Fruit fly (Drosophila melanogaster): ENCODE results near the gene Him.

Him gene

dm6 chrX:18245182-18245581 is 36.0 kb downstream of the Him start:
- TF ChIP-seq dsx (GFP tag; optimal IDR thresholded peaks at IDR 0.05; ENCODE audit: poor library complexity, severe bottlenecking) (no peak), fd59A (GFP tag; optimal IDR thresholded peaks at IDR 0.05) (no peak), Hr38 (GFP tag; optimal IDR thresholded peaks at IDR 0.05) (no peak), fkh (GFP tag; optimal IDR thresholded peaks at IDR 0.05) (no peak), Eip78C (GFP tag) (no peak), CG7368 (GFP tag; optimal IDR thresholded peaks at IDR 0.05) (no peak), CG11294 (GFP tag; IDR thresholded peaks at IDR 0.05) (no peak), CG16779 (tag; optimal IDR thresholded peaks at IDR 0.05) (no peak), CG8632 (GFP tag; optimal IDR thresholded peaks at IDR 0.05) (no peak), Ets96B (tag; optimal IDR thresholded peaks at IDR 0.05) (no peak), CG11762 (GFP tag; optimal IDR thresholded peaks at IDR 0.05; ENCODE audit: insufficient read depth) (no peak), Eip93F (GFP tag; optimal IDR thresholded peaks at IDR 0.05) (no peak), CG11902 (GFP tag; optimal IDR thresholded peaks at IDR 0.05) (no peak), Met (GFP tag; optimal IDR thresholded peaks at IDR 0.05) (no peak)

DNA sequence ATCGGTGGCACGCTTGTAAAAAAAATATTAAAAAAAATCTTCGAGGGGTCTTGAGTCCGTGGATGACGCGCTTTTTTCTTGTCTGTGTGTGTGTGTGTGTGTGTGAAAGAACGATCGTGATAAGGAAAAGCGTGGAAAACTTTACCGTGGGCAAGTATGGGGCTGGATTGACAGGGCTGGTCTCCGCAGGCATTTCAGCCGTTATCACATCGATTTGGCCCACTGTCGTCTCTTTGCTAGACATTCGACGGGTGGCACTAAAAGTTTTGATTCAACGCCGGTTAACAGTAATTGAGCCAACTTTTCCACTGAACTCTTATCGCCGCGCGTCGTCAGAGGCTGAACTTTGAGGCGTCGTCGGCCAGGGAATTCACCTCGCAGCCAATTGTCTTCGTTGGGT is 37.6 kb downstream of the Him start:
- TF ChIP-seq Eip75B (GFP tag; optimal IDR thresholded peaks at IDR 0.05) (no peak), Eip78C (GFP tag) (no peak), CG7368 (GFP tag; optimal IDR thresholded peaks at IDR 0.05) (no peak), topi (GFP tag; optimal IDR thresholded peaks at IDR 0.05) (no peak), CG11902 (GFP tag; optimal IDR thresholded peaks at IDR 0.05) (no peak), CG8119 (GFP tag; IDR thresholded peaks at IDR 0.05) (no peak), CG3919 (GFP tag; optimal IDR thresholded peaks at IDR 0.05) (no peak), Met (GFP tag; optimal IDR thresholded peaks at IDR 0.05) (no peak), CG11294 (GFP tag; IDR thresholded peaks at IDR 0.05) (no peak), fd59A (GFP tag; optimal IDR thresholded peaks at IDR 0.05) (no peak), Blimp-1 (GFP tag; optimal IDR thresholded peaks at IDR 0.05) (no peak), CG16779 (tag; optimal IDR thresholded peaks at IDR 0.05) (no peak), Lpt (GFP tag; optimal IDR thresholded peaks at IDR 0.05) (no peak), spab (GFP tag; optimal IDR thresholded peaks at IDR 0.05) (no peak), CG1621 (tag; optimal IDR thresholded peaks at IDR 0.05) (no peak)

DNA sequence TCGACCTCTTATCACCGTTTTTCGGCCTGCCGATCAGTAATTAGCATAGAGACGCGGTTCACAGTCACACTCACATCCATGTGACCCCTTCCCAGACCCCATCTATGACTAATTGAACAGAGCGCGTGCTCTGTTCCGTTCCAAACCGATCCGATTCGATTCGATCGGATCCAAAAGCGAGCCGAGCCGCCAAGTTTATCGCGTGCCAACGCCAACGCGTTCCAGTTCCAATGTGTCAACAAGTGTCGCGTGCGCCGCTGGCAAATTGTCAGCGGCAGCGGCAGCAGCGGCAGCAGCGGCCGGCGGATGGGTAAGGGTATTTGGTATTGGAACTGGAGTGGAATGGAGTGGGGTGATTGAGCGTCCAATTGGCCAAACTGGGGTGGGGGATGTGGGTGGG is 39.0 kb downstream of the Him start:
- TF ChIP-seq Ets96B (tag; optimal IDR thresholded peaks at IDR 0.05) = no peak
- no peak for TF ChIP-seq dsx (GFP tag; optimal IDR thresholded peaks at IDR 0.05; ENCODE audit: poor library complexity, severe bottlenecking)
- no peak for TF ChIP-seq Met (GFP tag; optimal IDR thresholded peaks at IDR 0.05)
- TF ChIP-seq svp (GFP tag) = peak; percentile 64
- TF ChIP-seq CG10631 (GFP tag; optimal IDR thresholded peaks at IDR 0.05) = no peak
- TF ChIP-seq esn (GFP tag; optimal IDR thresholded peaks at IDR 0.05) = no peak
- TF ChIP-seq ss (GFP tag; optimal IDR thresholded peaks at IDR 0.05) = peak in 1 of 2 experiments; percentile 17

dm6 chrX:18251910-18252309 is 42.7 kb downstream of the Him start:
- TF ChIP-seq CG6792 (GFP tag; optimal IDR thresholded peaks at IDR 0.05) (no peak), dsx (GFP tag; optimal IDR thresholded peaks at IDR 0.05; ENCODE audit: poor library complexity, severe bottlenecking) (peak; percentile 67)

DNA sequence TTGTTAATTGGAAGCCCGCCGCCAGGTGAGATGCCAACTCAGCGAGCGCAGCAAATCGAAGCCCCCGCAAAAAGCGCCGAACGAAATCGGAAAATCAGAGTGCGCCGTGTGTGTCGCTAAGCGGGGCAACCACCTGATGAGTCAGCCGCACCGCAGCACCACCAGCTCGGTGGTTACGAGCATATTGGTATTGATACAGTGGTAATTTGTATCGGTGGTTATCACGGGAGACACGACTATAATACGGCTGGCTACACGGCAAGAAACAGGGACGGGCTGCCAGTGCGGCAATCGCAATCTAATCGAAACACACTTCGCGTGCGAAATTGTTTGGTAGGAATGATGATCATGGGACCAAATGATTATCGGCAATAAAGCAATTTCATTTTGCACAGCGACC is 44.5 kb downstream of the Him start:
- TF ChIP-seq svp (GFP tag) = peak; percentile 53
- peak; percentile 2 for TF ChIP-seq CG6854 (GFP tag; optimal IDR thresholded peaks at IDR 0.05)
- TF ChIP-seq dsx (GFP tag; optimal IDR thresholded peaks at IDR 0.05; ENCODE audit: poor library complexity, severe bottlenecking) = no peak
- no peak for TF ChIP-seq Lpt (GFP tag; optimal IDR thresholded peaks at IDR 0.05)

dm6 chrX:18254465-18254864 is 45.2 kb downstream of the Him start:
- TF ChIP-seq Lpt (GFP tag; optimal IDR thresholded peaks at IDR 0.05) (no peak), Eip75B (GFP tag; optimal IDR thresholded peaks at IDR 0.05) (no peak), svp (GFP tag) (peak; percentile 27)

Measured in whole organism, prepupa.